Worm (Caenorhabditis elegans) whole organism, midembryonic: ENCODE results near the gene fipr-19.

Source experiments
- cog-1 ChIP-seq: sonication (generic microtip); optimal IDR thresholded peaks from 2 replicates; lab custom pipeline; 2016; ENCODE audit warnings: missing genetic modification characterization, missing compliant biosample characterization
- flt-1 ChIP-seq: fragments of 200-800 bp; sonication (Bioruptor generic); IDR thresholded peaks from 2 replicates; pipeline ENCODE4 v1.3.6; 2022; ENCODE audit warnings: missing genetic modification characterization, missing compliant biosample characterization
- klf-2 ChIP-seq: fragments of 200-800 bp; sonication (Bioruptor generic); conservative IDR thresholded peaks from 2 replicates; pipeline ENCODE4 v1.3.6; 2022; ENCODE audit warnings: missing genetic modification reagents, missing genetic modification characterization, missing compliant biosample characterization
- med-1 ChIP-seq: sonication (generic microtip); optimal IDR thresholded peaks from 2 replicates; lab custom pipeline; 2017; ENCODE audit warnings: missing genetic modification characterization, mild to moderate bottlenecking, missing compliant biosample characterization, antibody characterized with exemption, missing genetic modification reagents; ENCODE audit not compliant: insufficient read depth
- ref-1 ChIP-seq: fragments of 200-800 bp; sonication (Bioruptor generic); conservative IDR thresholded peaks from 2 replicates; pipeline ENCODE4 v1.3.6; 2022; ENCODE audit warnings: missing genetic modification reagents, missing genetic modification characterization, missing compliant biosample characterization

The fipr-19 gene

DNA sequence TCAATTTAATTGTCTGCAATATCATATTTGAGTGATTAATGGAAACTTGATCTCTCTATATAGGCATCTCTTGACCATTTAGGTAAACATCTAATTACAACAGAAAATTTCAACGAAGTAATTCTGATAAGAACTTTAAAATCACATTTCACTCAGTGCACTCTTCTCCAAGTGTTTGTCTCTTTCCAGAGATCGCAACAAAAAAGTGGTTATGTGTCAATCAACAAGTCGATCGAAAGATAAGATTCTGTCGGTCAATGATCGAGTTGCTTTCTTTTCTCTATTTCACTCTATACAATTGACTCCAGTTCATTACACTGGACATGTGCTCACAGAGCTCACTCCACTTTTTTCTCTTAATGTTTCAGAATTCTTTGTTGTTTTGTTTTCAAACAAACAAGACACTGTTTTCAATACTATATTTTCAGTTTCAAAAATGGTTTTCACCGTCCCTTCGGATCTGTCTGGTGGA is 5.1 kb downstream of the fipr-19 start, which contains the start of gene alh-12:
Gene alh-12, plus strand, starts transcription at position 422 of the 472 bp plus-strand sequence.
- TF ChIP-seq cog-1 (tag; lab: Kevin White, UChicago) = no peak
- TF ChIP-seq klf-2 (GFP tag; lab: Robert Waterston, UW) = no peak
- TF ChIP-seq ref-1 (GFP tag; lab: Robert Waterston, UW) = no peak
- TF ChIP-seq med-1 (GFP tag; lab: Kevin White, UChicago) = no peak
- no peak for TF ChIP-seq flt-1 (GFP tag; lab: Robert Waterston, UW)
